Worm (Caenorhabditis elegans) whole organism, late embryonic: Measurements from ENCODE around the gene orc-1.
A peak's percentile ranks its signal among the peaks of the same experiment; 100 is the strongest.

Source experiments
- C38D4.7 ChIP-seq: fragments of 200-800 bp; sonication (Bioruptor generic); optimal IDR thresholded peaks from 2 replicates; lab custom pipeline; 2018; ENCODE audit warnings: mild to moderate bottlenecking, missing genetic modification characterization, moderate library complexity, missing compliant biosample characterization
- ama-1 ChIP-seq: fragments of 150-350 bp; optimal IDR thresholded peaks from 2 replicates; lab custom pipeline; 2014
- ceh-22 ChIP-seq: sonication (generic microtip); optimal IDR thresholded peaks from 2 replicates; lab custom pipeline; 2017; ENCODE audit warnings: missing biosample characterization, missing genetic modification characterization
- dve-1 ChIP-seq: sonication (generic microtip); optimal IDR thresholded peaks from 2 replicates; lab custom pipeline; 2017; ENCODE audit warnings: antibody characterized with exemption, mild to moderate bottlenecking, missing genetic modification characterization, missing compliant biosample characterization
- ets-4 ChIP-seq: sonication (generic microtip); optimal IDR thresholded peaks from 2 replicates; lab custom pipeline; 2016; ENCODE audit warnings: missing genetic modification characterization, missing compliant biosample characterization
- fkh-10 ChIP-seq: fragments of 150-350 bp; optimal IDR thresholded peaks from 2 replicates; lab custom pipeline; 2014; ENCODE audit warnings: missing biosample characterization, missing genetic modification reagents, missing genetic modification characterization
- fkh-6 ChIP-seq: sonication (generic microtip); optimal IDR thresholded peaks from 2 replicates; lab custom pipeline; 2016; ENCODE audit warnings: missing genetic modification characterization, missing compliant biosample characterization
- hlh-13 ChIP-seq: fragments of 200-800 bp; sonication (Bioruptor generic); optimal IDR thresholded peaks from 2 replicates; lab custom pipeline; 2018; ENCODE audit warnings: mild to moderate bottlenecking, missing genetic modification characterization, missing compliant biosample characterization
- nhr-11 ChIP-seq: fragments of 150-350 bp; optimal IDR thresholded peaks from 2 replicates; lab custom pipeline; 2014; ENCODE audit warnings: missing biosample characterization, missing genetic modification characterization
- pha-4 ChIP-seq: fragments of 150-350 bp; optimal IDR thresholded peaks from 2 replicates; lab custom pipeline; 2018; ENCODE audit warnings: missing biosample characterization, missing genetic modification reagents, missing genetic modification characterization
- pqm-1 ChIP-seq: sonication (generic microtip); optimal IDR thresholded peaks from 2 replicates; lab custom pipeline; 2016; ENCODE audit warnings: missing genetic modification characterization, missing compliant biosample characterization
- ztf-16 ChIP-seq: sonication (generic microtip); optimal IDR thresholded peaks from 2 replicates; lab custom pipeline; 2017; ENCODE audit warnings: missing genetic modification characterization, missing compliant biosample characterization

DNA sequence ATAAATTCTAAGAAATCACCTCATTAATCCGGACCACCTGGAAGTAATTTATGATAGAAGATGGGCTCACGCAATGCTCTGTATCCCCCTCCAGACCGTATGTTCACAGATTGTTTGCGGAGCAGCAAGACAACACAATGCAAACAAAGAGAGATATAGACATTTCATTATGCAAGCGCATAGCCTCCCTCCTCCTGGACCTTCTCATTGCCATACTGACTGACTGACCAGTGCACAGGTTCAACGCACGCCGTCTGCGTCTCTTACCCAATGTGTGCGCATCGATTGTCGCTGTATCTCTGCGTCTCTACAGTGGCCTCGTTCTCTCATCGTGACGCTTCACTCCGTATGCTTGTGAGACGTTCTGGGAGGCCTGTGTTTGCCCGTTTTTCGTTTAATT, 8.7 kb downstream of the orc-1 start:
- TF ChIP-seq pha-4, result no peak
- peak; percentile 4 for TF ChIP-seq ztf-16 (tag; lab: Kevin White, UChicago)
- no peak for TF ChIP-seq fkh-6 (tag; lab: Kevin White, UChicago)
- TF ChIP-seq fkh-10 (GFP tag; lab: Kevin White, UChicago), result no peak
- no peak for TF ChIP-seq nhr-11
- TF ChIP-seq ets-4 (tag; lab: Kevin White, UChicago), result peak; percentile 47
- TF ChIP-seq pqm-1 (tag; lab: Kevin White, UChicago), result no peak
- no peak for TF ChIP-seq ceh-22 (tag; lab: Kevin White, UChicago)
- no peak for TF ChIP-seq C38D4.7 (GFP tag; lab: Kevin White, UChicago)
- TF ChIP-seq dve-1 (tag; lab: Kevin White, UChicago), result peak; percentile 12
- no peak for TF ChIP-seq ama-1 (lab: Kevin White, UChicago)
- TF ChIP-seq hlh-13 (GFP tag; lab: Kevin White, UChicago), result no peak
